Worm (Caenorhabditis elegans) whole organism, L3 larva: Measurements from ENCODE around the gene C50F4.12.

Source experiments
- R02D3.7 ChIP-seq: fragments of 150-350 bp; optimal IDR thresholded peaks from 2 replicates; lab custom pipeline; 2014; ENCODE audit warnings: missing biosample characterization, missing genetic modification characterization
- ZK546.5 ChIP-seq: sonication (generic microtip); optimal IDR thresholded peaks from 2 replicates; lab custom pipeline; 2017; ENCODE audit warnings: missing biosample characterization, missing genetic modification characterization
- aly-2 ChIP-seq: fragments of 150-350 bp; optimal IDR thresholded peaks from 2 replicates; lab custom pipeline; 2014; ENCODE audit warnings: missing biosample characterization, missing genetic modification characterization
- ama-1 ChIP-seq: fragments of 150-350 bp; optimal IDR thresholded peaks from 2 replicates; lab custom pipeline; 2018
- ceh-16 ChIP-seq: sonication (generic microtip); optimal IDR thresholded peaks from 2 replicates; lab custom pipeline; 2017; ENCODE audit warnings: missing biosample characterization, missing genetic modification characterization
- ceh-28 ChIP-seq: fragments of 150-350 bp; optimal IDR thresholded peaks from 2 replicates; lab custom pipeline; 2014; ENCODE audit warnings: missing biosample characterization, missing genetic modification reagents, missing genetic modification characterization
- ceh-82 ChIP-seq: fragments of 150-350 bp; optimal IDR thresholded peaks from 2 replicates; lab custom pipeline; 2014; ENCODE audit warnings: missing biosample characterization, missing genetic modification characterization
- ceh-9 ChIP-seq: sonication (generic microtip); optimal IDR thresholded peaks from 2 replicates; lab custom pipeline; 2018; ENCODE audit warnings: missing biosample characterization, missing genetic modification characterization
- daf-12 ChIP-seq: fragments of 150-350 bp; optimal IDR thresholded peaks from 2 replicates; lab custom pipeline; 2014; ENCODE audit warnings: missing biosample characterization, missing genetic modification reagents, missing genetic modification characterization
- egl-27 ChIP-seq: sonication (generic microtip); optimal IDR thresholded peaks from 4 replicates; lab custom pipeline; 2017; ENCODE audit warnings: missing biosample characterization, missing genetic modification reagents, missing genetic modification characterization
- egl-5 ChIP-seq: fragments of 150-350 bp; optimal IDR thresholded peaks from 2 replicates; lab custom pipeline; 2017; ENCODE audit warnings: missing biosample characterization, missing genetic modification reagents, missing genetic modification characterization, inconsistent platforms
- elt-1 ChIP-seq: fragments of 150-350 bp; optimal IDR thresholded peaks from 2 replicates; lab custom pipeline; 2014; ENCODE audit warnings: missing biosample characterization, missing genetic modification characterization
- elt-2 ChIP-seq: sonication (generic microtip); optimal IDR thresholded peaks from 2 replicates; lab custom pipeline; 2016; ENCODE audit warnings: missing genetic modification reagents, mild to moderate bottlenecking, missing genetic modification characterization, missing compliant biosample characterization
- elt-3 ChIP-seq, 3 experiments: fragments of 150-350 bp in 1 of 3; sonication (generic microtip) in 2 of 3; optimal IDR thresholded peaks; 2 replicates in 2 of 3; 4 replicates in 1 of 3; lab custom pipeline; 2014 to 2017; ENCODE audit warnings: missing biosample characterization in 3 of 3, missing genetic modification characterization in 3 of 3
- eor-1 ChIP-seq, 2 experiments: fragments of 150-350 bp; optimal IDR thresholded peaks; 2 replicates each; lab custom pipeline; 2014 to 2018; ENCODE audit warnings: missing biosample characterization in 2 of 2, missing genetic modification characterization in 2 of 2
- fkh-10 ChIP-seq: sonication (generic microtip); optimal IDR thresholded peaks from 2 replicates; lab custom pipeline; 2017; ENCODE audit warnings: missing biosample characterization, missing genetic modification reagents, missing genetic modification characterization
- fkh-2 ChIP-seq: fragments of 150-350 bp; optimal IDR thresholded peaks from 2 replicates; lab custom pipeline; 2014; ENCODE audit warnings: missing biosample characterization, missing genetic modification reagents, missing genetic modification characterization
- fos-1 ChIP-seq: fragments of 150-350 bp; optimal IDR thresholded peaks from 2 replicates; lab custom pipeline; 2014; ENCODE audit warnings: missing biosample characterization, missing genetic modification characterization
- hmg-11 ChIP-seq: sonication (generic microtip); optimal IDR thresholded peaks from 2 replicates; lab custom pipeline; 2016; ENCODE audit warnings: missing genetic modification characterization, missing compliant biosample characterization
- lin-15B ChIP-seq: fragments of 150-350 bp; optimal IDR thresholded peaks from 2 replicates; lab custom pipeline; 2014; ENCODE audit warnings: missing biosample characterization, missing genetic modification characterization
- lin-39 ChIP-seq: fragments of 150-350 bp; optimal IDR thresholded peaks from 2 replicates; lab custom pipeline; 2018; ENCODE audit warnings: missing biosample characterization, missing genetic modification reagents, missing genetic modification characterization
- mdl-1 ChIP-seq: fragments of 150-350 bp; optimal IDR thresholded peaks from 2 replicates; lab custom pipeline; 2014; ENCODE audit warnings: missing biosample characterization, missing genetic modification characterization
- mml-1 ChIP-seq: fragments of 150-350 bp; sonication (generic microtip); optimal IDR thresholded peaks from 3 replicates; lab custom pipeline; 2014; ENCODE audit warnings: missing biosample characterization, missing genetic modification characterization
- nfya-1 ChIP-seq: sonication (generic microtip); optimal IDR thresholded peaks from 2 replicates; lab custom pipeline; 2017; ENCODE audit warnings: missing genetic modification characterization, mild to moderate bottlenecking, missing compliant biosample characterization, antibody characterized with exemption, moderate library complexity; ENCODE audit not compliant: insufficient read depth
- nhr-11 ChIP-seq: fragments of 150-350 bp; optimal IDR thresholded peaks from 2 replicates; lab custom pipeline; 2014; ENCODE audit warnings: missing biosample characterization, missing genetic modification characterization
- nhr-23 ChIP-seq: fragments of 150-350 bp; optimal IDR thresholded peaks from 2 replicates; lab custom pipeline; 2014; ENCODE audit warnings: missing biosample characterization, missing genetic modification reagents, missing genetic modification characterization
- nhr-237 ChIP-seq: fragments of 150-350 bp; optimal IDR thresholded peaks from 2 replicates; lab custom pipeline; 2014; ENCODE audit warnings: missing biosample characterization, missing genetic modification characterization
- nhr-25 ChIP-seq: sonication (generic microtip); optimal IDR thresholded peaks from 2 replicates; lab custom pipeline; 2017; ENCODE audit warnings: missing biosample characterization, missing genetic modification characterization
- nhr-28 ChIP-seq: fragments of 150-350 bp; optimal IDR thresholded peaks from 2 replicates; lab custom pipeline; 2014; ENCODE audit warnings: missing biosample characterization, missing genetic modification characterization
- nhr-43 ChIP-seq: sonication (generic microtip); optimal IDR thresholded peaks from 2 replicates; lab custom pipeline; 2016; ENCODE audit warnings: mild to moderate bottlenecking, missing genetic modification characterization, missing compliant biosample characterization; ENCODE audit not compliant: poor library complexity, severe bottlenecking
- nhr-67 ChIP-seq: fragments of 150-350 bp; optimal IDR thresholded peaks from 2 replicates; lab custom pipeline; 2014; ENCODE audit warnings: missing biosample characterization, missing genetic modification characterization
- nhr-76 ChIP-seq: fragments of 150-350 bp; sonication (generic microtip); optimal IDR thresholded peaks from 5 replicates; lab custom pipeline; 2014; ENCODE audit warnings: missing biosample characterization, missing genetic modification characterization
- nhr-77 ChIP-seq: fragments of 150-350 bp; optimal IDR thresholded peaks from 2 replicates; lab custom pipeline; 2014; ENCODE audit warnings: missing biosample characterization, missing genetic modification characterization
- pha-4 ChIP-seq: fragments of 150-350 bp; optimal IDR thresholded peaks from 2 replicates; lab custom pipeline; 2014; ENCODE audit warnings: missing biosample characterization, missing genetic modification reagents, missing genetic modification characterization
- pqm-1 ChIP-seq: fragments of 150-350 bp; optimal IDR thresholded peaks from 2 replicates; lab custom pipeline; 2017; ENCODE audit warnings: missing biosample characterization, missing genetic modification characterization, inconsistent platforms
- sea-2 ChIP-seq: fragments of 150-350 bp; sonication (generic microtip); optimal IDR thresholded peaks from 4 replicates; lab custom pipeline; 2014; ENCODE audit warnings: missing biosample characterization, missing genetic modification reagents, missing genetic modification characterization
- skn-1 ChIP-seq: fragments of 150-350 bp; optimal IDR thresholded peaks from 2 replicates; lab custom pipeline; 2014; ENCODE audit warnings: missing biosample characterization, missing genetic modification characterization
- snpc-4 ChIP-seq: fragments of 150-350 bp; optimal IDR thresholded peaks from 2 replicates; lab custom pipeline; 2014; ENCODE audit warnings: missing biosample characterization, missing genetic modification characterization
- tbx-2 ChIP-seq: sonication (generic microtip); optimal IDR thresholded peaks from 2 replicates; lab custom pipeline; 2016; ENCODE audit warnings: mild to moderate bottlenecking, missing genetic modification characterization, missing compliant biosample characterization
- unc-39 ChIP-seq: sonication (generic microtip); optimal IDR thresholded peaks from 4 replicates; lab custom pipeline; 2017; ENCODE audit warnings: missing biosample characterization, missing genetic modification characterization
- unc-62 ChIP-seq: fragments of 150-350 bp; sonication (generic microtip); optimal IDR thresholded peaks from 4 replicates; lab custom pipeline; 2014; ENCODE audit warnings: missing biosample characterization, missing genetic modification reagents, missing genetic modification characterization
- ztf-11 ChIP-seq: fragments of 150-350 bp; optimal IDR thresholded peaks from 2 replicates; lab custom pipeline; 2014; ENCODE audit warnings: missing biosample characterization, missing genetic modification characterization
- ztf-4 ChIP-seq: fragments of 150-350 bp; optimal IDR thresholded peaks from 2 replicates; lab custom pipeline; 2014; ENCODE audit warnings: missing biosample characterization, missing genetic modification characterization

C50F4.12 gene

DNA sequence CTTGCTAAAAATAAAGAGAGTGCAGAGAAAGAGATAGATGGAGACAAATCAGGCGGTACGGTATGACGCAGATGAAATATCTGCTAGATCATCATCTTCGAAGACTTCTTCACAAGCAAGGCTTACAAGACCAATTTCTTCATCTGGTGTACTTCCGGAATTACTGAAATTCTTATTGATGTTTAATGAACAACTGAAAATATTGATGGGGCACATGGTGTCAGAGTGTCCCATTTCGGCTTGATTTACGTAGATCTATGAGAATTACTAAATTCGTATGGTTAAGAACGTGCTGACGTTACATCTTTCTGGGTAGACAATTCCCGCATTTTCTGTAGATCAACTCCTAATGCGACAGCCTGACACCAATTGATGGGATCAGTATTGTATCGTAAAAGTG lies 17.1 kb upstream of the C50F4.12 start:
- TF ChIP-seq ceh-9 (tag; lab: Kevin White, UChicago) = no peak
- TF ChIP-seq ZK546.5 (tag; lab: Kevin White, UChicago) = no peak
- no peak for TF ChIP-seq pha-4 (tag; lab: Kevin White, UChicago)
- no peak for TF ChIP-seq fkh-10 (GFP tag; lab: Kevin White, UChicago)
- TF ChIP-seq nhr-67 (tag; lab: Kevin White, UChicago) = no peak
- no peak for TF ChIP-seq mml-1 (tag; lab: Kevin White, UChicago)
- TF ChIP-seq mdl-1 (tag; lab: Kevin White, UChicago) = no peak
- TF ChIP-seq elt-3 (tag; optimal IDR thresholded peaks at IDR 0.05; lab: Kevin White, UChicago) = no peak
- TF ChIP-seq daf-12 (tag; lab: Kevin White, UChicago) = no peak
- TF ChIP-seq nhr-23 (tag; lab: Kevin White, UChicago) = no peak

ce11 chrV:9550313-9550712 lies 10.8 kb upstream of the C50F4.12 start, which contains the start of gene ehbp-1:
Gene ehbp-1, plus strand, starts transcription at chrV:9550644.
- TF ChIP-seq nfya-1 (tag; lab: Kevin White, UChicago) (peak; percentile 34), fkh-2 (no peak), fkh-10 (GFP tag; lab: Kevin White, UChicago) (peak; percentile 32)

DNA sequence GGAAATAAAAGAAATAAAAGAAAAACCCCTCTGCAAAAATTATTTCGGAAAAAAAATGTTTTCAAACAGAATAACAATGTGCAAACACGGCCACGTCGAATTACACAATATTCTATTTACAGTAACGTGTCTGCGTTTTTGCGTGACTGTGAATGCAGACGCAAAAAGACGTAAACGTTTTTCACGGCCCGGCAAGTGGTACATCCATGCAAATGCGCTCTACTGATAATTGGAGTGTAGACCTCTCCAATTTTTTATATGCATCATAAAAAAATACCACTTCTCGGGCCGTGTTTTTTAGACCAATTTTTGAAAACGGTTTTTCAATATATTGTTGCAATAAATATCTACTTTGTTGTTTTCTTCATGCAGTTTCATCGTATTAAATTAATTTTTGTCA lies 9.9 kb upstream of the C50F4.12 start, which contains the start of gene nstp-10:
Gene nstp-10, minus strand, starts transcription at position 378 of the 400 bp plus-strand sequence.
- TF ChIP-seq pha-4 (tag; lab: Kevin White, UChicago) (peak; percentile 54), nfya-1 (tag; lab: Kevin White, UChicago) (peak; percentile 25), nhr-25 (tag; lab: Kevin White, UChicago) (peak; percentile 22), ztf-11 (tag; lab: Kevin White, UChicago) (no peak), lin-15B (peak; percentile 18), ceh-82 (no peak), elt-2 (tag; lab: Kevin White, UChicago) (peak; percentile 3), fkh-10 (GFP tag; lab: Kevin White, UChicago) (no peak), ceh-28 (tag; lab: Kevin White, UChicago) (no peak), nhr-23 (tag; lab: Kevin White, UChicago) (peak; percentile 18), snpc-4 (tag; lab: Kevin White, UChicago) (peak; percentile 24)

ce11 chrV:9546860-9547269 lies 7.3 kb upstream of the C50F4.12 start, which contains the start of gene his-37:
Gene his-37, plus strand, starts transcription at chrV:9547105.
- TF ChIP-seq hmg-11 (tag; lab: Kevin White, UChicago) (peak; percentile 91), egl-27 (tag; lab: Kevin White, UChicago) (peak; percentile 90), pha-4 (tag; lab: Kevin White, UChicago) (peak; percentile 98), ceh-82 (peak; percentile 92), unc-39 (tag; lab: Kevin White, UChicago) (no peak), nhr-11 (tag; lab: Kevin White, UChicago) (peak; percentile 99), fkh-10 (GFP tag; lab: Kevin White, UChicago) (peak; percentile 99), nhr-43 (tag; lab: Kevin White, UChicago) (peak; percentile 98), pqm-1 (tag; lab: Kevin White, UChicago) (peak; percentile 90), mml-1 (tag; lab: Kevin White, UChicago) (no peak), unc-62 (GFP tag; lab: Kevin White, UChicago) (peak; percentile 97), fos-1 (tag; lab: Kevin White, UChicago) (peak; percentile 95), nhr-67 (tag; lab: Kevin White, UChicago) (no peak), elt-1 (tag; lab: Kevin White, UChicago) (peak; percentile 88), skn-1 (tag; lab: Kevin White, UChicago) (peak; percentile 89), nhr-77 (tag; lab: Kevin White, UChicago) (peak; percentile 92), daf-12 (tag; lab: Kevin White, UChicago) (no peak), lin-39 (tag; lab: Kevin White, UChicago) (peak; percentile 97), elt-3 (tag; optimal IDR thresholded peaks at IDR 0.05; lab: Kevin White, UChicago) (peak; percentile 76 to 98 (median 96)), mdl-1 (tag; lab: Kevin White, UChicago) (peak; percentile 52), elt-2 (tag; lab: Kevin White, UChicago) (peak; percentile 94), snpc-4 (tag; lab: Kevin White, UChicago) (peak; percentile 96), sea-2 (peak; percentile 94), nhr-28 (tag; lab: Kevin White, UChicago) (peak; percentile 71), nhr-25 (tag; lab: Kevin White, UChicago) (peak; percentile 100), R02D3.7 (tag; lab: Kevin White, UChicago) (peak; percentile 89), nhr-23 (tag; lab: Kevin White, UChicago) (peak; percentile 100), ceh-16 (peak; percentile 72), ztf-4 (tag; lab: Kevin White, UChicago) (peak; percentile 91), aly-2 (tag; lab: Kevin White, UChicago) (peak; percentile 64), nfya-1 (tag; lab: Kevin White, UChicago) (peak; percentile 98), ztf-11 (tag; lab: Kevin White, UChicago) (peak; percentile 40), fkh-2 (peak; percentile 73), nhr-237 (no peak), ceh-9 (tag; lab: Kevin White, UChicago) (no peak), lin-15B (peak; percentile 95), nhr-76 (tag; lab: Kevin White, UChicago) (peak; percentile 92), eor-1 (tag; optimal IDR thresholded peaks at IDR 0.05; lab: Kevin White, UChicago) (peak; percentile 84 to 86), ZK546.5 (tag; lab: Kevin White, UChicago) (peak; percentile 44), egl-5 (peak; percentile 87), ama-1 (lab: Kevin White, UChicago) (peak; percentile 88), tbx-2 (tag; lab: Kevin White, UChicago) (peak; percentile 97)
